Fruit fly (Drosophila melanogaster) whole organism, embryonic: ENCODE data around the gene da.

Source experiments
- ATbp ChIP-seq: fragments of 200-800 bp; sonication (Bioruptor generic); optimal IDR thresholded peaks from 2 replicates; lab custom pipeline; 2017; ENCODE audit warnings: missing biosample characterization, mild to moderate bottlenecking, missing genetic modification characterization, missing genetic modification reagents
- BEAF-32 ChIP-seq: fragments of 200-800 bp; sonication (Bioruptor generic); optimal IDR thresholded peaks from 3 replicates; lab custom pipeline; 2017; ENCODE audit warnings: missing biosample characterization, missing genetic modification characterization, mild to moderate bottlenecking, moderate library complexity, missing genetic modification reagents
- CG10267 ChIP-seq: fragments of 200-800 bp; sonication (Bioruptor generic); optimal IDR thresholded peaks from 2 replicates; lab custom pipeline; 2018; ENCODE audit warnings: missing biosample characterization, mild to moderate bottlenecking, missing genetic modification characterization, moderate library complexity
- CG10274 ChIP-seq: fragments of 200-800 bp; sonication (Bioruptor generic); optimal IDR thresholded peaks from 3 replicates; lab custom pipeline; 2017; ENCODE audit warnings: missing biosample characterization, mild to moderate bottlenecking, missing genetic modification characterization
- CG10366 ChIP-seq: fragments of 200-800 bp; sonication (Bioruptor generic); IDR thresholded peaks from 2 replicates; pipeline ENCODE4 v1.3.6; 2022; ENCODE audit warnings: missing biosample characterization, missing genetic modification characterization
- CG10431 ChIP-seq: fragments of 200-800 bp; sonication (Bioruptor generic); optimal IDR thresholded peaks from 3 replicates; lab custom pipeline; 2018; ENCODE audit warnings: missing biosample characterization, mild to moderate bottlenecking, missing genetic modification characterization
- CG11085 ChIP-seq: fragments of 200-800 bp; sonication (Bioruptor generic); IDR thresholded peaks from 2 replicates; pipeline ENCODE4 v1.3.6; 2022; ENCODE audit warnings: missing biosample characterization, missing genetic modification characterization
- CG12391 ChIP-seq: fragments of 200-800 bp; sonication (Bioruptor generic); optimal IDR thresholded peaks from 3 replicates; lab custom pipeline; 2018; ENCODE audit warnings: missing biosample characterization, mild to moderate bottlenecking, missing genetic modification characterization, moderate library complexity
- CG14710 ChIP-seq: fragments of 200-800 bp; sonication (Bioruptor generic); optimal IDR thresholded peaks from 3 replicates; lab custom pipeline; 2019; ENCODE audit warnings: missing biosample characterization, mild to moderate bottlenecking, missing genetic modification characterization, moderate library complexity
- CG15011 ChIP-seq: fragments of 200-800 bp; sonication (Bioruptor generic); optimal IDR thresholded peaks from 3 replicates; lab custom pipeline; 2018; ENCODE audit warnings: missing biosample characterization, mild to moderate bottlenecking, missing genetic modification characterization
- CG17612 ChIP-seq: fragments of 200-800 bp; sonication (Bioruptor generic); IDR thresholded peaks from 2 replicates; pipeline ENCODE4 v1.3.6; 2022; ENCODE audit warnings: missing biosample characterization, missing genetic modification characterization
- CG18262 ChIP-seq: fragments of 200-800 bp; optimal IDR thresholded peaks from 3 replicates; lab custom pipeline; 2019; ENCODE audit warnings: missing biosample characterization, mild to moderate bottlenecking, missing genetic modification characterization, moderate library complexity
- CG2116 ChIP-seq: fragments of 200-800 bp; sonication (Bioruptor generic); optimal IDR thresholded peaks from 3 replicates; lab custom pipeline; 2018; ENCODE audit warnings: missing biosample characterization, mild to moderate bottlenecking, missing genetic modification characterization
- CG3995 ChIP-seq: fragments of 200-800 bp; sonication (Bioruptor generic); optimal IDR thresholded peaks from 3 replicates; lab custom pipeline; 2016; ENCODE audit warnings: missing biosample characterization, missing genetic modification characterization
- CG4328 ChIP-seq: fragments of 200-800 bp; sonication (Bioruptor generic); optimal IDR thresholded peaks from 3 replicates; lab custom pipeline; 2017; ENCODE audit warnings: missing biosample characterization, missing genetic modification reagents, missing genetic modification characterization
- CG6175 ChIP-seq: fragments of 200-800 bp; sonication (Bioruptor generic); IDR thresholded peaks from 3 replicates; pipeline ENCODE4 v1.3.6; 2022; ENCODE audit warnings: missing biosample characterization, missing genetic modification characterization
- CG6654 ChIP-seq: fragments of 200-800 bp; sonication (Bioruptor generic); optimal IDR thresholded peaks from 2 replicates; lab custom pipeline; 2017; ENCODE audit warnings: missing biosample characterization, mild to moderate bottlenecking, missing genetic modification characterization
- CG8924 ChIP-seq: fragments of 200-800 bp; optimal IDR thresholded peaks from 3 replicates; lab custom pipeline; 2019; ENCODE audit warnings: missing biosample characterization, mild to moderate bottlenecking, missing genetic modification characterization, moderate library complexity
- CG9932 ChIP-seq: fragments of 200-800 bp; sonication (Bioruptor generic); IDR thresholded peaks from 2 replicates; pipeline ENCODE4 v1.3.6; 2022; ENCODE audit warnings: missing biosample characterization, missing genetic modification characterization
- CkIIα-i1 ChIP-seq: fragments of 200-800 bp; sonication (Bioruptor generic); IDR thresholded peaks from 2 replicates; pipeline ENCODE4 v1.3.6; 2022; ENCODE audit warnings: missing biosample characterization, missing genetic modification characterization
- Doc3 ChIP-seq: fragments of 200-800 bp; sonication (Bioruptor generic); IDR thresholded peaks from 3 replicates; pipeline ENCODE4 v1.3.6; 2022; ENCODE audit warnings: missing biosample characterization, missing genetic modification characterization; ENCODE audit not compliant: partially characterized antibody
- Dp ChIP-seq: fragments of 200-800 bp; sonication (Bioruptor generic); optimal IDR thresholded peaks from 2 replicates; lab custom pipeline; 2018; ENCODE audit warnings: missing biosample characterization, mild to moderate bottlenecking, missing genetic modification characterization, moderate library complexity
- E2f2 ChIP-seq: fragments of 200-800 bp; sonication (Bioruptor generic); IDR thresholded peaks from 2 replicates; pipeline ENCODE4 v1.3.6; 2022; ENCODE audit warnings: missing biosample characterization, missing genetic modification characterization
- HLH54F ChIP-seq: fragments of 200-800 bp; sonication (Bioruptor generic); optimal IDR thresholded peaks from 3 replicates; lab custom pipeline; 2016; ENCODE audit warnings: missing biosample characterization, missing genetic modification characterization
- HmgZ ChIP-seq: fragments of 200-800 bp; sonication (Bioruptor generic); optimal IDR thresholded peaks from 2 replicates; lab custom pipeline; 2018; ENCODE audit warnings: missing biosample characterization, mild to moderate bottlenecking, missing genetic modification characterization
- MBD-R2 ChIP-seq: fragments of 200-800 bp; sonication (Bioruptor generic); IDR thresholded peaks from 2 replicates; pipeline ENCODE4 v1.3.6; 2022; ENCODE audit warnings: missing biosample characterization, missing genetic modification characterization
- MTF-1 ChIP-seq: fragments of 200-800 bp; sonication (Bioruptor generic); optimal IDR thresholded peaks from 2 replicates; lab custom pipeline; 2018; ENCODE audit warnings: missing biosample characterization, mild to moderate bottlenecking, missing genetic modification characterization, borderline replicate concordance
- Mes4 ChIP-seq: fragments of 200-800 bp; sonication (Bioruptor generic); optimal IDR thresholded peaks from 2 replicates; lab custom pipeline; 2016; ENCODE audit warnings: missing biosample characterization, missing genetic modification characterization
- NC2β ChIP-seq: fragments of 200-800 bp; sonication (Bioruptor generic); optimal IDR thresholded peaks from 2 replicates; lab custom pipeline; 2016; ENCODE audit warnings: missing biosample characterization, missing genetic modification characterization
- PHDP ChIP-seq: fragments of 200-800 bp; sonication (Bioruptor generic); optimal IDR thresholded peaks from 3 replicates; lab custom pipeline; 2018; ENCODE audit warnings: missing biosample characterization, mild to moderate bottlenecking, missing genetic modification characterization, moderate library complexity
- Sin3A ChIP-seq: fragments of >200 bp; optimal IDR thresholded peaks from 2 replicates; lab custom pipeline; 2018
- Stat92E ChIP-seq, 3 experiments: fragments of >200 bp in 2 of 3; fragments of 200-800 bp in 1 of 3; sonication (Bioruptor generic) in 1 of 3; optimal IDR thresholded peaks; 2 replicates each; lab custom pipeline; 2017 to 2019; ENCODE audit warnings: missing biosample characterization in 3 of 3, missing genetic modification characterization in 3 of 3, mild to moderate bottlenecking in 1 of 3, moderate library complexity in 1 of 3
- cas ChIP-seq: fragments of 200-800 bp; sonication (Bioruptor generic); IDR thresholded peaks from 2 replicates; pipeline ENCODE4 v1.3.6; 2022; ENCODE audit warnings: missing biosample characterization, missing genetic modification characterization
- dati ChIP-seq: fragments of 200-800 bp; sonication (Bioruptor generic); IDR thresholded peaks from 2 replicates; pipeline ENCODE4 v1.3.6; 2022; ENCODE audit warnings: missing biosample characterization, missing genetic modification characterization
- dmrt99B ChIP-seq: fragments of 200-800 bp; sonication (Bioruptor generic); optimal IDR thresholded peaks from 2 replicates; lab custom pipeline; 2018; ENCODE audit warnings: missing biosample characterization, mild to moderate bottlenecking, missing genetic modification characterization, moderate library complexity
- fd96Cb ChIP-seq: fragments of 200-800 bp; sonication (Bioruptor generic); optimal IDR thresholded peaks from 2 replicates; lab custom pipeline; 2018; ENCODE audit warnings: missing biosample characterization, mild to moderate bottlenecking, missing genetic modification characterization, moderate library complexity
- gfzf ChIP-seq: fragments of 200-800 bp; sonication (Bioruptor generic); optimal IDR thresholded peaks from 2 replicates; lab custom pipeline; 2016; ENCODE audit warnings: missing biosample characterization, mild to moderate bottlenecking, missing genetic modification characterization, moderate library complexity
- gsb ChIP-seq: fragments of 200-800 bp; sonication (Bioruptor generic); IDR thresholded peaks from 2 replicates; pipeline ENCODE4 v1.3.6; 2022; ENCODE audit warnings: missing biosample characterization, missing genetic modification characterization
- gsb-n ChIP-seq: fragments of 200-800 bp; sonication (Bioruptor generic); optimal IDR thresholded peaks from 3 replicates; lab custom pipeline; 2018; ENCODE audit warnings: missing biosample characterization, mild to moderate bottlenecking, missing genetic modification characterization
- her ChIP-seq: fragments of 200-800 bp; sonication (Bioruptor generic); optimal IDR thresholded peaks from 2 replicates; lab custom pipeline; 2016; ENCODE audit warnings: missing biosample characterization, missing genetic modification characterization
- hkb ChIP-seq, 2 experiments: fragments of 200-800 bp in 1 of 2; fragments of >200 bp in 1 of 2; sonication (Bioruptor generic) in 1 of 2; IDR thresholded peaks in 1 of 2; optimal IDR thresholded peaks in 1 of 2; 2 replicates each; pipeline versions ENCODE4 v1.3.6 to Lab custom; 2017 to 2022; ENCODE audit warnings: missing biosample characterization in 1 of 2, missing genetic modification characterization in 1 of 2
- lov ChIP-seq, 2 experiments: fragments of 200-800 bp in 1 of 2; fragments of >200 bp in 1 of 2; sonication (Bioruptor generic) in 1 of 2; IDR thresholded peaks in 1 of 2; optimal IDR thresholded peaks in 1 of 2; 2 replicates in 1 of 2; 3 replicates in 1 of 2; pipeline versions ENCODE4 v1.3.6 to Lab custom; 2017 to 2022; ENCODE audit warnings: missing biosample characterization in 1 of 2, missing genetic modification characterization in 1 of 2
- luna ChIP-seq: fragments of 200-800 bp; sonication (Bioruptor generic); optimal IDR thresholded peaks from 2 replicates; lab custom pipeline; 2016; ENCODE audit warnings: missing biosample characterization, missing genetic modification characterization
- nerfin-2 ChIP-seq: fragments of 200-800 bp; sonication (Bioruptor generic); IDR thresholded peaks from 2 replicates; pipeline ENCODE4 v1.3.6; 2022; ENCODE audit warnings: missing biosample characterization, missing genetic modification characterization; ENCODE audit not compliant: partially characterized antibody
- scrt ChIP-seq: fragments of 200-800 bp; sonication (Bioruptor generic); optimal IDR thresholded peaks from 2 replicates; lab custom pipeline; 2018; ENCODE audit warnings: missing biosample characterization, mild to moderate bottlenecking, missing genetic modification characterization, moderate library complexity
- sens-2 ChIP-seq: fragments of 200-800 bp; sonication (Bioruptor generic); IDR thresholded peaks from 2 replicates; pipeline ENCODE4 v1.3.6; 2022; ENCODE audit warnings: missing biosample characterization, missing genetic modification characterization
- sqz ChIP-seq: fragments of 200-800 bp; sonication (Bioruptor generic); optimal IDR thresholded peaks from 3 replicates; lab custom pipeline; 2018; ENCODE audit warnings: missing biosample characterization, mild to moderate bottlenecking, missing genetic modification characterization
- unc-4 ChIP-seq: fragments of 200-800 bp; sonication (Bioruptor generic); IDR thresholded peaks from 2 replicates; pipeline ENCODE4 v1.3.6; 2022; ENCODE audit warnings: missing biosample characterization, missing genetic modification characterization; ENCODE audit not compliant: partially characterized antibody

Gene da

dm6 chr2L:10362408-10363067, 25.4 kb upstream of the da start, which contains the start of the genes Cand1 and pim:
TSS of gene Cand1 (minus strand) at chr2L:10362707.
TSS of gene pim (plus strand) at chr2L:10362989.
- TF ChIP-seq gfzf (GFP tag; lab: Kevin White, UChicago) = peak; percentile 78
- no peak for TF ChIP-seq NC2β
- peak; percentile 54 for TF ChIP-seq CG10267
- TF ChIP-seq gsb = no peak
- no peak for TF ChIP-seq sqz (GFP tag; lab: Kevin White, UChicago)
- TF ChIP-seq CG14710 (tag; lab: Kevin White, UChicago) = peak; percentile 77
- peak; percentile 36 for TF ChIP-seq CG10431 (GFP tag; lab: Kevin White, UChicago)
- no peak for TF ChIP-seq CG10366
- TF ChIP-seq dati (GFP tag; lab: Robert Waterston, UW) = no peak
- TF ChIP-seq dmrt99B (tag; lab: Kevin White, UChicago) = no peak
- peak; percentile 73 for TF ChIP-seq unc-4 (GFP tag; lab: Robert Waterston, UW)
- peak; percentile 59 for TF ChIP-seq CG12391 (tag; lab: Kevin White, UChicago)
- TF ChIP-seq MBD-R2 (GFP tag; lab: Robert Waterston, UW) = peak; percentile 28; the same call in 1 of the 2 replicates
- no peak for TF ChIP-seq CG4328 (GFP tag; lab: Kevin White, UChicago)
- TF ChIP-seq BEAF-32 (GFP tag; lab: Kevin White, UChicago) = peak; percentile 77
- no peak for TF ChIP-seq fd96Cb (tag; lab: Kevin White, UChicago)
- peak; percentile 83 for TF ChIP-seq E2f2 (GFP tag; lab: Robert Waterston, UW)
- no peak for TF ChIP-seq nerfin-2 (GFP tag; lab: Robert Waterston, UW)
- TF ChIP-seq lov (optimal IDR thresholded peaks at IDR 0.05; lab: Kevin White, UChicago) = no peak
- TF ChIP-seq lov (GFP tag; IDR thresholded peaks at IDR 0.05; lab: Robert Waterston, UW) = no peak
- no peak for TF ChIP-seq Mes4
- TF ChIP-seq MTF-1 (GFP tag; lab: Kevin White, UChicago) = no peak
- TF ChIP-seq CG17612 (GFP tag; lab: Robert Waterston, UW) = no peak
- no peak for TF ChIP-seq CG6654 (GFP tag; lab: Kevin White, UChicago)
- TF ChIP-seq scrt (GFP tag; lab: Kevin White, UChicago) = no peak
- TF ChIP-seq CG18262 = peak; percentile 23
- peak; percentile 64; the same call in 2 of the 3 replicates for TF ChIP-seq Doc3 (GFP tag; lab: Robert Waterston, UW)
- no peak for TF ChIP-seq Sin3A (lab: Kevin White, UChicago)
- TF ChIP-seq CkIIα-i1 = no peak
- peak; percentile 77 for TF ChIP-seq Dp (GFP tag; lab: Kevin White, UChicago)
- TF ChIP-seq Stat92E (GFP tag; optimal IDR thresholded peaks at IDR 0.05; lab: Kevin White, UChicago) = no peak
- peak; percentile 8 for TF ChIP-seq PHDP (tag; lab: Kevin White, UChicago)
- no peak for TF ChIP-seq luna
- TF ChIP-seq gsb-n (tag; lab: Kevin White, UChicago) = no peak
- TF ChIP-seq CG3995 (GFP tag; lab: Kevin White, UChicago) = no peak
- TF ChIP-seq CG10274 = no peak
- no peak for TF ChIP-seq her (GFP tag; lab: Kevin White, UChicago)
- TF ChIP-seq CG8924 = peak; percentile 42
- TF ChIP-seq CG9932 (GFP tag; lab: Robert Waterston, UW) = peak; percentile 52; the same call in 1 of the 2 replicates
- TF ChIP-seq CG15011 (GFP tag; lab: Kevin White, UChicago) = no peak
- TF ChIP-seq HmgZ = no peak
- TF ChIP-seq hkb (optimal IDR thresholded peaks at IDR 0.05; lab: Kevin White, UChicago) = no peak
- TF ChIP-seq hkb (GFP tag; IDR thresholded peaks at IDR 0.05; lab: Robert Waterston, UW) = no peak
- no peak for TF ChIP-seq cas (GFP tag; lab: Robert Waterston, UW)
- no peak for TF ChIP-seq ATbp (GFP tag; lab: Kevin White, UChicago)
- no peak for TF ChIP-seq sens-2 (GFP tag; lab: Robert Waterston, UW)
- peak; percentile 31 for TF ChIP-seq CG2116 (GFP tag; lab: Kevin White, UChicago)
- no peak for TF ChIP-seq CG11085 (GFP tag; lab: Robert Waterston, UW)
- TF ChIP-seq CG6175 (GFP tag; lab: Robert Waterston, UW) = no peak
- TF ChIP-seq HLH54F (GFP tag; lab: Kevin White, UChicago) = no peak
